Fruit fly (Drosophila melanogaster) whole organism, embryonic: ENCODE results near the gene CG42246.

Source experiments
- CG12659 ChIP-seq: fragments of 200-800 bp; sonication (Bioruptor generic); optimal IDR thresholded peaks from 3 replicates; lab custom pipeline; 2017; ENCODE audit warnings: mild to moderate bottlenecking, missing biosample characterization, missing genetic modification reagents, missing genetic modification characterization
- CG15601 ChIP-seq: fragments of 200-800 bp; sonication (Bioruptor generic); optimal IDR thresholded peaks from 3 replicates; lab custom pipeline; 2019; ENCODE audit warnings: missing biosample characterization, mild to moderate bottlenecking, missing genetic modification characterization, moderate library complexity
- CG18011 ChIP-seq: fragments of 200-800 bp; sonication (Bioruptor generic); optimal IDR thresholded peaks from 2 replicates; lab custom pipeline; 2017; ENCODE audit warnings: missing biosample characterization, missing genetic modification characterization, mild to moderate bottlenecking, moderate library complexity, missing genotype
- CG34224 ChIP-seq: fragments of 200-800 bp; sonication (Bioruptor generic); IDR thresholded peaks from 3 replicates; pipeline ENCODE4 v1.3.6; 2022; ENCODE audit warnings: missing biosample characterization, missing genetic modification characterization; ENCODE audit not compliant: partially characterized antibody
- CG3838 ChIP-seq: fragments of 200-800 bp; sonication (Bioruptor generic); optimal IDR thresholded peaks from 3 replicates; lab custom pipeline; 2016; ENCODE audit warnings: missing biosample characterization, missing genetic modification characterization
- CG3995 ChIP-seq: fragments of 200-800 bp; sonication (Bioruptor generic); optimal IDR thresholded peaks from 3 replicates; lab custom pipeline; 2016; ENCODE audit warnings: missing biosample characterization, missing genetic modification characterization
- CG4730 ChIP-seq: fragments of 200-800 bp; sonication (Bioruptor generic); IDR thresholded peaks from 2 replicates; pipeline ENCODE4 v1.3.6; 2022; ENCODE audit warnings: missing biosample characterization, missing genetic modification characterization
- CG7987 ChIP-seq: fragments of 200-800 bp; sonication (Bioruptor generic); optimal IDR thresholded peaks from 2 replicates; lab custom pipeline; 2018; ENCODE audit warnings: missing biosample characterization, mild to moderate bottlenecking, missing genetic modification characterization, moderate library complexity
- CG8944 ChIP-seq: fragments of 200-800 bp; sonication (Bioruptor generic); optimal IDR thresholded peaks from 3 replicates; lab custom pipeline; 2016; ENCODE audit warnings: missing biosample characterization, missing genetic modification characterization
- Dip2 ChIP-seq: fragments of 200-800 bp; sonication (Bioruptor generic); IDR thresholded peaks from 2 replicates; pipeline ENCODE4 v1.3.6; 2022; ENCODE audit warnings: missing biosample characterization, missing genetic modification characterization
- Dip3 ChIP-seq: fragments of 200-800 bp; sonication (Bioruptor generic); optimal IDR thresholded peaks from 3 replicates; lab custom pipeline; 2016; ENCODE audit warnings: missing biosample characterization, missing genetic modification characterization
- Kr ChIP-seq: fragments of 200-800 bp; sonication (Bioruptor generic); optimal IDR thresholded peaks from 2 replicates; lab custom pipeline; 2017; ENCODE audit warnings: missing biosample characterization, mild to moderate bottlenecking, missing genetic modification characterization
- Lim3 ChIP-seq: fragments of 200-800 bp; sonication (Bioruptor generic); IDR thresholded peaks from 2 replicates; pipeline ENCODE4 v1.3.6; 2022; ENCODE audit warnings: missing biosample characterization, missing genetic modification characterization
- MBD-R2 ChIP-seq: fragments of 200-800 bp; sonication (Bioruptor generic); IDR thresholded peaks from 2 replicates; pipeline ENCODE4 v1.3.6; 2022; ENCODE audit warnings: missing biosample characterization, missing genetic modification characterization
- MESR4 ChIP-seq: fragments of 200-800 bp; sonication (Bioruptor generic); optimal IDR thresholded peaks from 2 replicates; lab custom pipeline; 2018; ENCODE audit warnings: missing biosample characterization, mild to moderate bottlenecking, missing genetic modification characterization, moderate library complexity
- NC2β ChIP-seq: fragments of 200-800 bp; sonication (Bioruptor generic); optimal IDR thresholded peaks from 2 replicates; lab custom pipeline; 2016; ENCODE audit warnings: missing biosample characterization, missing genetic modification characterization
- Poxn ChIP-seq: fragments of 200-800 bp; sonication (Bioruptor generic); IDR thresholded peaks from 2 replicates; pipeline ENCODE4 v1.3.6; 2022; ENCODE audit warnings: missing biosample characterization, missing genetic modification characterization
- Scr ChIP-seq: fragments of 200-800 bp; sonication (Bioruptor generic); IDR thresholded peaks from 2 replicates; pipeline ENCODE4 v1.3.6; 2022; ENCODE audit warnings: missing biosample characterization, missing genetic modification characterization; ENCODE audit not compliant: partially characterized antibody
- Xbp1 ChIP-seq: fragments of 200-800 bp; sonication (Bioruptor generic); optimal IDR thresholded peaks from 3 replicates; lab custom pipeline; 2016; ENCODE audit warnings: missing biosample characterization, mild to moderate bottlenecking, missing genetic modification characterization
- btn ChIP-seq: fragments of 200-800 bp; sonication (Bioruptor generic); optimal IDR thresholded peaks from 2 replicates; lab custom pipeline; 2016; ENCODE audit warnings: missing biosample characterization, missing genetic modification characterization
- cg ChIP-seq: fragments of 200-800 bp; sonication (Bioruptor generic); optimal IDR thresholded peaks from 3 replicates; lab custom pipeline; 2019; ENCODE audit warnings: missing biosample characterization, mild to moderate bottlenecking, missing genetic modification characterization, moderate library complexity
- crol ChIP-seq: fragments of 200-800 bp; sonication (Bioruptor generic); IDR thresholded peaks from 2 replicates; pipeline ENCODE4 v1.3.6; 2022; ENCODE audit warnings: missing biosample characterization, missing genetic modification characterization
- crp ChIP-seq, 2 experiments: fragments of 200-800 bp; sonication (Bioruptor generic); optimal IDR thresholded peaks; 2 replicates in 1 of 2; 3 replicates in 1 of 2; lab custom pipeline; 2017; ENCODE audit warnings: missing biosample characterization in 2 of 2, missing genetic modification characterization in 2 of 2, mild to moderate bottlenecking in 1 of 2, moderate library complexity in 1 of 2
- fd102C ChIP-seq: fragments of 200-800 bp; sonication (Bioruptor generic); optimal IDR thresholded peaks from 2 replicates; lab custom pipeline; 2018; ENCODE audit warnings: missing biosample characterization, mild to moderate bottlenecking, missing genetic modification characterization, moderate library complexity
- hkb ChIP-seq, 2 experiments: fragments of 200-800 bp in 1 of 2; fragments of >200 bp in 1 of 2; sonication (Bioruptor generic) in 1 of 2; IDR thresholded peaks in 1 of 2; optimal IDR thresholded peaks in 1 of 2; 2 replicates each; pipeline versions ENCODE4 v1.3.6 to Lab custom; 2017 to 2022; ENCODE audit warnings: missing biosample characterization in 1 of 2, missing genetic modification characterization in 1 of 2
- ken ChIP-seq: fragments of 200-800 bp; sonication (Bioruptor generic); IDR thresholded peaks from 3 replicates; pipeline ENCODE4 v1.3.6; 2022; ENCODE audit warnings: missing biosample characterization, missing genetic modification characterization
- lab ChIP-seq: fragments of 200-800 bp; sonication (Bioruptor generic); optimal IDR thresholded peaks from 3 replicates; lab custom pipeline; 2017; ENCODE audit warnings: missing biosample characterization, missing genetic modification characterization, mild to moderate bottlenecking, moderate library complexity, missing genetic modification reagents
- lola ChIP-seq, 3 experiments: fragments of >200 bp in 2 of 3; fragments of 200-800 bp in 1 of 3; sonication (Bioruptor generic) in 1 of 3; optimal IDR thresholded peaks; 2 replicates each; lab custom pipeline; 2017 to 2019; ENCODE audit warnings: missing biosample characterization in 3 of 3, missing genetic modification characterization in 3 of 3, mild to moderate bottlenecking in 1 of 3, moderate library complexity in 1 of 3
- lov ChIP-seq, 2 experiments: fragments of 200-800 bp in 1 of 2; fragments of >200 bp in 1 of 2; sonication (Bioruptor generic) in 1 of 2; IDR thresholded peaks in 1 of 2; optimal IDR thresholded peaks in 1 of 2; 2 replicates in 1 of 2; 3 replicates in 1 of 2; pipeline versions ENCODE4 v1.3.6 to Lab custom; 2017 to 2022; ENCODE audit warnings: missing biosample characterization in 1 of 2, missing genetic modification characterization in 1 of 2
- ro ChIP-seq: fragments of 200-800 bp; sonication (Bioruptor generic); IDR thresholded peaks from 2 replicates; pipeline ENCODE4 v1.3.6; 2022; ENCODE audit warnings: missing biosample characterization, missing genetic modification characterization
- sob ChIP-seq: fragments of 200-800 bp; sonication (Bioruptor generic); IDR thresholded peaks from 2 replicates; pipeline ENCODE4 v1.3.6; 2022; ENCODE audit warnings: missing biosample characterization, missing genetic modification characterization
- sqz ChIP-seq: fragments of 200-800 bp; sonication (Bioruptor generic); optimal IDR thresholded peaks from 3 replicates; lab custom pipeline; 2018; ENCODE audit warnings: missing biosample characterization, mild to moderate bottlenecking, missing genetic modification characterization
- tx ChIP-seq: fragments of 200-800 bp; sonication (Bioruptor generic); optimal IDR thresholded peaks from 2 replicates; lab custom pipeline; 2016; ENCODE audit warnings: missing biosample characterization, missing genetic modification characterization
- wek ChIP-seq: fragments of 200-800 bp; sonication (Bioruptor generic); optimal IDR thresholded peaks from 3 replicates; lab custom pipeline; 2018; ENCODE audit warnings: missing biosample characterization, mild to moderate bottlenecking, missing genetic modification characterization, moderate library complexity

The CG42246 gene

dm6 chrX:7411806-7412205, at the start of gene CG42246:
Gene CG42246 (minus strand): TSS chrX:7411906.
- no peak for TF ChIP-seq Dip2
- TF ChIP-seq fd102C (GFP tag; lab: Kevin White, UChicago) = no peak
- TF ChIP-seq cg (GFP tag; lab: Kevin White, UChicago) = no peak
- TF ChIP-seq btn (GFP tag; lab: Kevin White, UChicago) = no peak
- no peak for TF ChIP-seq Kr (GFP tag; lab: Kevin White, UChicago)
- TF ChIP-seq Scr (GFP tag; lab: Robert Waterston, UW) = no peak

dm6 chrX:7453236-7453635, 41.5 kb upstream of the CG42246 start, which contains the start of gene CG43198:
Gene CG43198 (minus strand): TSS chrX:7453336.
- TF ChIP-seq sob (no peak), cg (GFP tag; lab: Kevin White, UChicago) (no peak), CG12659 (GFP tag; lab: Kevin White, UChicago) (no peak), crp (GFP tag; optimal IDR thresholded peaks at IDR 0.05; lab: Kevin White, UChicago) (no peak), hkb (optimal IDR thresholded peaks at IDR 0.05; lab: Kevin White, UChicago) (no peak), hkb (GFP tag; IDR thresholded peaks at IDR 0.05; lab: Robert Waterston, UW) (no peak), lov (optimal IDR thresholded peaks at IDR 0.05; lab: Kevin White, UChicago) (no peak), lov (GFP tag; IDR thresholded peaks at IDR 0.05; lab: Robert Waterston, UW) (no peak), CG4730 (GFP tag; lab: Robert Waterston, UW) (no peak), ken (GFP tag; lab: Robert Waterston, UW) (no peak), CG3995 (no peak), btn (GFP tag; lab: Kevin White, UChicago) (no peak), CG34224 (GFP tag; lab: Robert Waterston, UW) (no peak), NC2β (GFP tag; lab: Kevin White, UChicago) (no peak), CG18011 (no peak), Xbp1 (GFP tag; lab: Kevin White, UChicago) (no peak), lola (GFP tag; optimal IDR thresholded peaks at IDR 0.05; lab: Kevin White, UChicago) (no peak)
- TF ChIP-seq, all 482 proteins: peak for 0

dm6 chrX:7451909-7452308, 40.2 kb upstream of the CG42246 start, which contains the start of gene CG11368:
Gene CG11368 (plus strand): TSS chrX:7452209.
- TF ChIP-seq cg (GFP tag; lab: Kevin White, UChicago) = no peak
- no peak for TF ChIP-seq lab (GFP tag; lab: Kevin White, UChicago)
- no peak for TF ChIP-seq CG8944 (GFP tag; lab: Kevin White, UChicago)
- no peak for TF ChIP-seq Dip3 (GFP tag; lab: Kevin White, UChicago)
- TF ChIP-seq lola (GFP tag; optimal IDR thresholded peaks at IDR 0.05; lab: Kevin White, UChicago) = no peak
- TF ChIP-seq Poxn = no peak
- TF ChIP-seq CG7987 (GFP tag; lab: Kevin White, UChicago) = no peak
- TF ChIP-seq CG15601 = no peak
- no peak for TF ChIP-seq tx (GFP tag; lab: Kevin White, UChicago)
- no peak for TF ChIP-seq wek (GFP tag; lab: Kevin White, UChicago)
- no peak for TF ChIP-seq MBD-R2 (GFP tag; lab: Robert Waterston, UW)
- no peak for TF ChIP-seq crol (GFP tag; lab: Robert Waterston, UW)
- TF ChIP-seq Lim3 (GFP tag; lab: Robert Waterston, UW) = no peak
- TF ChIP-seq MESR4 (GFP tag; lab: Kevin White, UChicago) = no peak
- no peak for TF ChIP-seq sqz (GFP tag; lab: Kevin White, UChicago)
- TF ChIP-seq ro (GFP tag; lab: Robert Waterston, UW) = no peak
- TF ChIP-seq CG3838 = no peak
- TF ChIP-seq, all 482 proteins: peak for 0
